Worm (Caenorhabditis elegans) whole organism, L4 larva: ENCODE data around the gene W02D7.12.

ENCODE experiments used
- F10B5.3 ChIP-seq: sonication (generic microtip); optimal IDR thresholded peaks from 2 replicates; lab custom pipeline; 2016; ENCODE audit warnings: mild to moderate bottlenecking, missing genetic modification characterization, missing compliant biosample characterization
- F44E2.7 ChIP-seq: fragments of 200-800 bp; sonication (Bioruptor generic); IDR thresholded peaks from 2 replicates; pipeline ENCODE4 v2.1.2; 2022; ENCODE audit warnings: missing genetic modification characterization, missing compliant biosample characterization
- ceh-82 ChIP-seq: sonication (generic microtip); optimal IDR thresholded peaks from 2 replicates; lab custom pipeline; 2017; ENCODE audit warnings: missing biosample characterization, missing genetic modification characterization
- ces-1 ChIP-seq: fragments of 150-350 bp; sonication (generic microtip); optimal IDR thresholded peaks from 4 replicates; lab custom pipeline; 2014; ENCODE audit warnings: missing biosample characterization, missing genetic modification reagents, missing genetic modification characterization
- dpl-1 ChIP-seq: fragments of 150-350 bp; optimal IDR thresholded peaks from 2 replicates; lab custom pipeline; 2014; ENCODE audit warnings: missing biosample characterization, missing genetic modification reagents, missing genetic modification characterization
- egl-27 ChIP-seq: sonication (generic microtip); optimal IDR thresholded peaks from 3 replicates; lab custom pipeline; 2017; ENCODE audit warnings: missing biosample characterization, missing genetic modification reagents, missing genetic modification characterization
- gei-8 ChIP-seq: fragments of 200-800 bp; sonication (Bioruptor generic); optimal IDR thresholded peaks from 2 replicates; lab custom pipeline; 2018; ENCODE audit warnings: mild to moderate bottlenecking, missing genetic modification characterization, missing compliant biosample characterization
- unc-130 ChIP-seq: sonication (generic microtip); optimal IDR thresholded peaks from 2 replicates; lab custom pipeline; 2016; ENCODE audit warnings: missing genetic modification reagents, missing genetic modification characterization, missing compliant biosample characterization

ce11 chrV:8262212-8262611 is 49.1 kb upstream of the W02D7.12 start:
- TF ChIP-seq F10B5.3 (tag; lab: Kevin White, UChicago), result no peak
- TF ChIP-seq F44E2.7 (GFP tag; lab: Robert Waterston, UW), result no peak
- no peak for TF ChIP-seq unc-130
- TF ChIP-seq gei-8 (GFP tag; lab: Kevin White, UChicago), result no peak
- no peak for TF ChIP-seq ceh-82 (tag; lab: Kevin White, UChicago)
- TF ChIP-seq dpl-1, result no peak
- TF ChIP-seq ces-1 (GFP tag; lab: Kevin White, UChicago), result no peak
- no peak for TF ChIP-seq egl-27
